Worm (Caenorhabditis elegans) whole organism, young adult: ENCODE data around the gene clec-254.
A peak's percentile ranks its signal among the peaks of the same experiment; 100 is the strongest.

Experiments used
- B0019.2 ChIP-seq: fragments of 200-800 bp; sonication (Bioruptor generic); conservative IDR thresholded peaks from 2 replicates; pipeline ENCODE4 v1.3.6; 2022; ENCODE audit warnings: missing genetic modification reagents, missing genetic modification characterization, missing compliant biosample characterization
- B0261.1 ChIP-seq: sonication (generic microtip); optimal IDR thresholded peaks from 2 replicates; lab custom pipeline; 2016; ENCODE audit warnings: mild to moderate bottlenecking, missing genetic modification characterization, moderate library complexity, missing compliant biosample characterization
- C06A6.2 ChIP-seq: fragments of 200-800 bp; sonication (Bioruptor generic); conservative IDR thresholded peaks from 2 replicates; pipeline ENCODE4 v1.3.6; 2022; ENCODE audit warnings: missing genetic modification characterization, missing compliant biosample characterization
- F23B12.7 ChIP-seq: sonication (generic microtip); optimal IDR thresholded peaks from 2 replicates; lab custom pipeline; 2017; ENCODE audit warnings: missing genetic modification characterization, mild to moderate bottlenecking, missing compliant biosample characterization, antibody characterized with exemption, moderate library complexity; ENCODE audit not compliant: insufficient read depth
- F33H1.4 ChIP-seq: fragments of 200-800 bp; sonication (Bioruptor generic); IDR thresholded peaks from 2 replicates; pipeline ENCODE4 v1.3.6; 2022; ENCODE audit warnings: missing genetic modification reagents, missing genetic modification characterization, missing compliant biosample characterization
- F55B11.4 ChIP-seq: sonication (generic microtip); optimal IDR thresholded peaks from 2 replicates; lab custom pipeline; 2016; ENCODE audit warnings: missing compliant biosample characterization, missing genetic modification characterization, borderline replicate concordance; ENCODE audit not compliant: insufficient read depth
- K12H6.12 ChIP-seq: fragments of 200-800 bp; sonication (Bioruptor generic); optimal IDR thresholded peaks from 2 replicates; lab custom pipeline; 2018; ENCODE audit warnings: mild to moderate bottlenecking, missing genetic modification characterization, missing compliant biosample characterization
- T07F8.4 ChIP-seq: sonication (generic microtip); optimal IDR thresholded peaks from 2 replicates; lab custom pipeline; 2016; ENCODE audit warnings: mild to moderate bottlenecking, missing genetic modification characterization, moderate library complexity, missing compliant biosample characterization
- Y56A3A.18 ChIP-seq: fragments of 200-800 bp; sonication (Bioruptor generic); IDR thresholded peaks from 2 replicates; pipeline ENCODE4 v1.3.6; 2022; ENCODE audit warnings: missing genetic modification reagents, missing genetic modification characterization, missing compliant biosample characterization
- Y67H2A.10 ChIP-seq: fragments of 200-800 bp; sonication (Bioruptor generic); conservative IDR thresholded peaks from 2 replicates; pipeline ENCODE4 v1.3.6; 2022; ENCODE audit warnings: missing genetic modification reagents, missing genetic modification characterization, missing compliant biosample characterization
- Y79H2A.3 ChIP-seq: fragments of 200-800 bp; sonication (Bioruptor generic); conservative IDR thresholded peaks from 2 replicates; pipeline ENCODE4 v1.3.6; 2022; ENCODE audit warnings: missing genetic modification reagents, missing genetic modification characterization, missing compliant biosample characterization
- aptf-3 ChIP-seq: fragments of 200-800 bp; sonication (Bioruptor generic); IDR thresholded peaks from 2 replicates; pipeline ENCODE4 v1.3.6; 2022; ENCODE audit warnings: missing genetic modification characterization, missing compliant biosample characterization
- attf-3 ChIP-seq: fragments of 200-800 bp; sonication (Bioruptor generic); conservative IDR thresholded peaks from 2 replicates; pipeline ENCODE4 v1.3.6; 2022; ENCODE audit warnings: missing genetic modification reagents, missing genetic modification characterization, missing compliant biosample characterization
- bed-1 ChIP-seq: fragments of 200-800 bp; sonication (Bioruptor generic); IDR thresholded peaks from 2 replicates; pipeline ENCODE4 v1.3.6; 2022; ENCODE audit warnings: missing genetic modification reagents, missing genetic modification characterization, missing compliant biosample characterization
- ceh-100 ChIP-seq: fragments of 200-800 bp; sonication (Bioruptor generic); IDR thresholded peaks from 2 replicates; pipeline ENCODE4 v1.3.6; 2022; ENCODE audit warnings: missing genetic modification reagents, missing genetic modification characterization, missing compliant biosample characterization
- dox-1 ChIP-seq: fragments of 200-800 bp; sonication (Bioruptor generic); IDR thresholded peaks from 2 replicates; pipeline ENCODE4 v1.3.6; 2022; ENCODE audit warnings: missing genetic modification reagents, missing genetic modification characterization, missing compliant biosample characterization
- egl-18 ChIP-seq: fragments of 200-800 bp; sonication (Bioruptor generic); IDR thresholded peaks from 2 replicates; pipeline ENCODE4 v1.3.6; 2022; ENCODE audit warnings: missing genetic modification reagents, missing genetic modification characterization, missing compliant biosample characterization
- egl-44 ChIP-seq: fragments of 200-800 bp; sonication (Bioruptor generic); IDR thresholded peaks from 2 replicates; pipeline ENCODE4 v1.3.6; 2022; ENCODE audit warnings: missing genetic modification reagents, missing genetic modification characterization, missing compliant biosample characterization
- egrh-3 ChIP-seq: fragments of 200-800 bp; sonication (Bioruptor generic); IDR thresholded peaks from 2 replicates; pipeline ENCODE4 v1.3.6; 2022; ENCODE audit warnings: missing genetic modification reagents, missing genetic modification characterization, missing compliant biosample characterization
- hlh-26 ChIP-seq: fragments of 200-800 bp; sonication (Bioruptor generic); conservative IDR thresholded peaks from 2 replicates; pipeline ENCODE4 v1.3.6; 2022; ENCODE audit warnings: missing genetic modification reagents, missing genetic modification characterization, missing compliant biosample characterization
- let-526 ChIP-seq: fragments of 200-800 bp; sonication (Bioruptor generic); IDR thresholded peaks from 2 replicates; pipeline ENCODE4 v1.3.6; 2022; ENCODE audit warnings: missing genetic modification reagents, missing genetic modification characterization, missing compliant biosample characterization
- lsl-1 ChIP-seq: fragments of 200-800 bp; sonication (Bioruptor generic); optimal IDR thresholded peaks from 2 replicates; lab custom pipeline; 2018; ENCODE audit warnings: mild to moderate bottlenecking, missing genetic modification characterization, moderate library complexity, missing compliant biosample characterization
- madf-6 ChIP-seq: fragments of 200-800 bp; sonication (Bioruptor generic); IDR thresholded peaks from 2 replicates; pipeline ENCODE4 v1.3.6; 2022; ENCODE audit warnings: missing genetic modification reagents, missing genetic modification characterization, missing compliant biosample characterization
- mel-28 ChIP-seq: sonication (generic microtip); optimal IDR thresholded peaks from 2 replicates; lab custom pipeline; 2016; ENCODE audit warnings: borderline replicate concordance, mild to moderate bottlenecking, missing genetic modification characterization, missing compliant biosample characterization
- mes-4 ChIP-seq: sonication (generic microtip); optimal IDR thresholded peaks from 2 replicates; lab custom pipeline; 2016; ENCODE audit warnings: missing genotype, missing genetic modification characterization, missing compliant biosample characterization
- mxl-1 ChIP-seq: sonication (generic microtip); optimal IDR thresholded peaks from 2 replicates; lab custom pipeline; 2016; ENCODE audit warnings: missing genetic modification characterization, missing compliant biosample characterization
- nfya-1 ChIP-seq: sonication (generic microtip); optimal IDR thresholded peaks from 2 replicates; lab custom pipeline; 2017; ENCODE audit warnings: antibody characterized with exemption, missing compliant biosample characterization, missing genetic modification characterization, borderline replicate concordance; ENCODE audit not compliant: insufficient read depth
- nfya-2 ChIP-seq: fragments of 200-800 bp; sonication (Bioruptor generic); IDR thresholded peaks from 2 replicates; pipeline ENCODE4 v1.3.6; 2022; ENCODE audit warnings: missing genetic modification reagents, missing genetic modification characterization, missing compliant biosample characterization
- nhr-120 ChIP-seq: fragments of 200-800 bp; sonication (Bioruptor generic); IDR thresholded peaks from 2 replicates; pipeline ENCODE4 v1.3.6; 2022; ENCODE audit warnings: missing genetic modification characterization, missing compliant biosample characterization
- rcor-1 ChIP-seq: fragments of 200-800 bp; sonication (Bioruptor generic); IDR thresholded peaks from 2 replicates; pipeline ENCODE4 v1.3.6; 2022; ENCODE audit warnings: missing genetic modification reagents, missing genetic modification characterization, missing compliant biosample characterization
- rec-8 ChIP-seq, 2 experiments: sonication (generic microtip); optimal IDR thresholded peaks; 2 replicates each; lab custom pipeline; 2016; ENCODE audit warnings: mild to moderate bottlenecking in 2 of 2, missing genetic modification characterization in 2 of 2, missing genetic modification reagents in 2 of 2, missing genotype in 2 of 2, missing biosample characterization in 1 of 2, missing compliant biosample characterization in 1 of 2, moderate library complexity in 1 of 2
- repo-1 ChIP-seq: sonication (generic microtip); optimal IDR thresholded peaks from 2 replicates; lab custom pipeline; 2017; ENCODE audit warnings: mild to moderate bottlenecking, missing genetic modification characterization, missing compliant biosample characterization
- snpc-1.1 ChIP-seq: sonication (generic microtip); optimal IDR thresholded peaks from 2 replicates; lab custom pipeline; 2017; ENCODE audit warnings: missing genetic modification characterization, mild to moderate bottlenecking, missing compliant biosample characterization, antibody characterized with exemption, moderate library complexity, missing genotype, missing genetic modification reagents; ENCODE audit not compliant: insufficient read depth
- snpc-3.4 ChIP-seq: sonication (generic microtip); optimal IDR thresholded peaks from 2 replicates; lab custom pipeline; 2017; ENCODE audit warnings: missing genetic modification characterization, mild to moderate bottlenecking, missing compliant biosample characterization, antibody characterized with exemption, moderate library complexity, missing genotype, missing genetic modification reagents
- snpc-4 ChIP-seq, 5 experiments: fragments of 150-350 bp in 1 of 5; sonication (generic microtip) in 4 of 5; optimal IDR thresholded peaks; 2 replicates each; lab custom pipeline; 2014 to 2018; ENCODE audit warnings: missing genetic modification characterization in 5 of 5, missing biosample characterization in 3 of 5, antibody characterized with exemption in 2 of 5, mild to moderate bottlenecking in 2 of 5, missing compliant biosample characterization in 2 of 5, missing genotype in 2 of 5, moderate library complexity in 2 of 5, missing genetic modification reagents in 1 of 5
- somi-1 ChIP-seq: fragments of 200-800 bp; sonication (Bioruptor generic); optimal IDR thresholded peaks from 2 replicates; lab custom pipeline; 2018; ENCODE audit warnings: mild to moderate bottlenecking, missing genetic modification characterization, missing compliant biosample characterization
- sptf-2 ChIP-seq: fragments of 200-800 bp; sonication (Bioruptor generic); optimal IDR thresholded peaks from 2 replicates; lab custom pipeline; 2018; ENCODE audit warnings: mild to moderate bottlenecking, missing genetic modification characterization, missing compliant biosample characterization
- tbx-9 ChIP-seq: sonication (generic microtip); optimal IDR thresholded peaks from 2 replicates; lab custom pipeline; 2016; ENCODE audit warnings: borderline replicate concordance, missing genetic modification characterization, inconsistent platforms, missing compliant biosample characterization
- xnd-1 ChIP-seq: sonication (generic microtip); optimal IDR thresholded peaks from 2 replicates; lab custom pipeline; 2016; ENCODE audit warnings: missing genotype, missing genetic modification reagents, missing genetic modification characterization, missing compliant biosample characterization
- zfh-2 ChIP-seq: fragments of 200-800 bp; sonication (Bioruptor generic); conservative IDR thresholded peaks from 2 replicates; pipeline ENCODE4 v1.3.6; 2022; ENCODE audit warnings: missing genetic modification reagents, missing genetic modification characterization, missing compliant biosample characterization
- zim-3 ChIP-seq: sonication (generic microtip); optimal IDR thresholded peaks from 2 replicates; lab custom pipeline; 2017; ENCODE audit warnings: mild to moderate bottlenecking, missing genetic modification characterization, moderate library complexity, missing compliant biosample characterization
- ztf-25 ChIP-seq: fragments of 200-800 bp; sonication (Bioruptor generic); IDR thresholded peaks from 2 replicates; pipeline ENCODE4 v1.3.6; 2022; ENCODE audit warnings: missing genetic modification reagents, missing genetic modification characterization, missing compliant biosample characterization
- ztf-6 ChIP-seq: fragments of 200-800 bp; sonication (Bioruptor generic); IDR thresholded peaks from 2 replicates; pipeline ENCODE4 v1.3.6; 2022; ENCODE audit warnings: missing genetic modification reagents, missing genetic modification characterization, missing compliant biosample characterization

The clec-254 gene

ce11 chrV:18706063-18706620 is 48.1 kb downstream of the clec-254 start, which contains the start of gene Y17D7C.1:
Gene Y17D7C.1, plus strand, starts transcription at chrV:18706570.
- no peak for TF ChIP-seq snpc-1.1 (tag; lab: Kevin White, UChicago)
- no peak for TF ChIP-seq F55B11.4 (tag; lab: Kevin White, UChicago)
- TF ChIP-seq F33H1.4, result no peak
- no peak for TF ChIP-seq Y67H2A.10 (GFP tag; lab: Robert Waterston, UW)
- TF ChIP-seq egrh-3 (GFP tag; lab: Robert Waterston, UW), result no peak
- TF ChIP-seq, all 124 proteins: peak for 0

ce11 chrV:18705319-18706062 is 48.7 kb downstream of the clec-254 start:
- TF ChIP-seq mel-28 (tag; lab: Kevin White, UChicago) (no peak), zfh-2 (no peak), Y79H2A.3 (GFP tag; lab: Robert Waterston, UW) (no peak), let-526 (no peak), aptf-3 (GFP tag; lab: Robert Waterston, UW) (peak; percentile 56; the same call in 1 of the 2 replicates), snpc-4 (GFP tag; optimal IDR thresholded peaks at IDR 0.05; lab: Kevin White, UChicago) (no peak), snpc-4 (tag; optimal IDR thresholded peaks at IDR 0.05; lab: Kevin White, UChicago) (no peak), mxl-1 (tag; lab: Kevin White, UChicago) (no peak), mes-4 (no peak), F33H1.4 (no peak), bed-1 (GFP tag; lab: Robert Waterston, UW) (0 out of 2 replicates have a peak, but pooled peaks have one; percentile 37), sptf-2 (GFP tag; lab: Kevin White, UChicago) (no peak), ztf-25 (GFP tag; lab: Robert Waterston, UW) (no peak), attf-3 (GFP tag; lab: Robert Waterston, UW) (no peak), hlh-26 (no peak), zim-3 (tag; lab: Kevin White, UChicago) (no peak), C06A6.2 (GFP tag; lab: Robert Waterston, UW) (no peak), nfya-1 (tag; lab: Kevin White, UChicago) (peak; percentile 66), ceh-100 (GFP tag; lab: Robert Waterston, UW) (no peak), ztf-6 (GFP tag; lab: Robert Waterston, UW) (no peak), egl-44 (GFP tag; lab: Robert Waterston, UW) (no peak), nhr-120 (GFP tag; lab: Robert Waterston, UW) (0 out of 2 replicates have a peak, but pooled peaks have one; percentile 65), madf-6 (no peak), Y56A3A.18 (GFP tag; lab: Robert Waterston, UW) (no peak), nfya-2 (GFP tag; lab: Robert Waterston, UW) (no peak), tbx-9 (tag; lab: Kevin White, UChicago) (no peak), lsl-1 (GFP tag; lab: Kevin White, UChicago) (no peak), K12H6.12 (tag; lab: Kevin White, UChicago) (no peak), T07F8.4 (tag; lab: Kevin White, UChicago) (no peak), B0261.1 (no peak), egl-18 (GFP tag; lab: Robert Waterston, UW) (no peak), F23B12.7 (no peak), somi-1 (GFP tag; lab: Kevin White, UChicago) (peak; percentile 20), repo-1 (tag; lab: Kevin White, UChicago) (no peak), xnd-1 (tag; lab: Kevin White, UChicago) (no peak), rcor-1 (no peak), rec-8 (tag; optimal IDR thresholded peaks at IDR 0.05; lab: Kevin White, UChicago) (no peak), dox-1 (GFP tag; lab: Robert Waterston, UW) (no peak), snpc-3.4 (tag; lab: Kevin White, UChicago) (no peak), B0019.2 (GFP tag; lab: Robert Waterston, UW) (no peak)
